Fruit fly (Drosophila melanogaster): ENCODE results near the gene RhoGAP71E.

The RhoGAP71E gene

DNA sequence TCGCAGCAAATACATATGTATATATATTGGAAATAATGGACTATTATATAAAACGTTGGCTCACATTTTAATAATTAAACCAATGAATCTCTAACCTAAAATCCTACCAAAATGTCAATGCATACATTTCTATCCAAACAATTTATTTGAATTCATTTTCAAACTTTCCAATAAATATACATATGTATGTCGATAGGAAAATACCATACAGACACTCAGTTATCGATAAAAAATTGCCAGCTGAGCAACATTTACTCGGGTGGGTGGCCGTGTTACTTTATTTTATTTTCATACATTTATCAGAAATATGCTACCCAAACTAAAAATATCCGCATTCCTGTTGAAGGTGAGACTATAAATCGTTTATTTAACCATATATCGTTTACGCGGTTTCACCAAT is 12.3 kb upstream of the RhoGAP71E start, which contains the start of gene Ufsp2 (continued):
- TF ChIP-seq sna (GFP tag; IDR thresholded peaks at IDR 0.05; ENCODE audit: partially characterized antibody), result 0 out of 2 replicates have a peak, but pooled peaks have one; percentile 23
- peak; percentile 24 for TF ChIP-seq stwl (tag; optimal IDR thresholded peaks at IDR 0.05)
- peak; percentile 26 for TF ChIP-seq CG2116 (GFP tag; optimal IDR thresholded peaks at IDR 0.05)
- TF ChIP-seq BEAF-32 (GFP tag; optimal IDR thresholded peaks at IDR 0.05), result peak; percentile 15
- TF ChIP-seq zen2 (GFP tag; IDR thresholded peaks at IDR 0.05; ENCODE audit: partially characterized antibody), result 0 out of 3 replicates have a peak, but pooled peaks have one; percentile 48
- no peak for TF ChIP-seq ara (GFP tag; IDR thresholded peaks at IDR 0.05)
- no peak for TF ChIP-seq CG9215 (GFP tag; IDR thresholded peaks at IDR 0.05)
- no peak for TF ChIP-seq GATAe (GFP tag; conservative IDR thresholded peaks at IDR 0.05)
- peak; percentile 41; the same call in 1 of the 2 replicates for TF ChIP-seq Scr (GFP tag; IDR thresholded peaks at IDR 0.05; ENCODE audit: partially characterized antibody)
- no peak for TF ChIP-seq CG17385 (GFP tag; optimal IDR thresholded peaks at IDR 0.05)
- TF ChIP-seq CG8924 (tag; optimal IDR thresholded peaks at IDR 0.05), result no peak
- TF ChIP-seq E2f2 (GFP tag; IDR thresholded peaks at IDR 0.05), result peak; percentile 58; the same call in 1 of the 2 replicates
- TF ChIP-seq Max (GFP tag; optimal IDR thresholded peaks at IDR 0.05), result no peak
- no peak for TF ChIP-seq Hr78 (GFP tag; optimal IDR thresholded peaks at IDR 0.05)
- no peak for TF ChIP-seq Dbx (GFP tag; IDR thresholded peaks at IDR 0.05)
- TF ChIP-seq crp (GFP tag; optimal IDR thresholded peaks at IDR 0.05), result peak in 1 of 2 experiments; percentile 69

DNA sequence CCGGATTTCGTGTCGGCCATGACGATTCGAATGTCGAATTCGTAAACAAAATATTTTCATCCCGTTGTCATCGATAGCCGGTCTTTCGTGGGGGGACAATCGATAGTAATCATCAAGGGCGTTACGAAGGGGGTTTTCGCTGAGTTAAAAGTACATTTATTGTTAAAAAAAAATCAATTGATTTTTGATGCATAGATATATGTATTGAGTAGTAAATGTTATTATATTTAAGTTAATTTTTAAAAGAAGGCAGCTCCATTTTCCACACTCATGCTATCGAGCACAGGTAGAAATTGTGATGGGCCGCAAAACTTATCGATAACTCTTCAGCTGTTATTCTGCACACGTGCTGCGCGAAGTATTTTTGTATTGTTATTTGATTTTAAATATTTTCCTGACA is 8.2 kb upstream of the RhoGAP71E start, which contains the start of the genes mrn and CG12301:
Gene mrn (minus strand): TSS at position 51 of the 400 bp plus-strand sequence.
Gene CG12301 (plus strand): TSS at position 314 of the 400 bp plus-strand sequence.
- TF ChIP-seq CG7357 (GFP tag; IDR thresholded peaks at IDR 0.05), result peak; percentile 86
- peak; percentile 43 for TF ChIP-seq CG6683 (GFP tag; optimal IDR thresholded peaks at IDR 0.05)
- no peak for TF ChIP-seq Lpt (GFP tag; optimal IDR thresholded peaks at IDR 0.05)
- TF ChIP-seq shn (GFP tag; optimal IDR thresholded peaks at IDR 0.05), result peak; percentile 25
- TF ChIP-seq E2f1 (GFP tag; IDR thresholded peaks at IDR 0.05), result peak; percentile 91
- peak; percentile 47; the same call in 2 of the 3 replicates for TF ChIP-seq otp (GFP tag; IDR thresholded peaks at IDR 0.05)
- peak; percentile 44 for TF ChIP-seq CG18011 (GFP tag; optimal IDR thresholded peaks at IDR 0.05)
- TF ChIP-seq CG11723 (GFP tag; optimal IDR thresholded peaks at IDR 0.05), result no peak
- TF ChIP-seq CG10462 (GFP tag; optimal IDR thresholded peaks at IDR 0.05), result peak; percentile 34
- no peak for TF ChIP-seq sima (GFP tag; optimal IDR thresholded peaks at IDR 0.05)
- TF ChIP-seq CG8924 (tag; optimal IDR thresholded peaks at IDR 0.05), result peak; percentile 66
- peak; percentile 56; the same call in 1 of the 2 replicates for TF ChIP-seq CG17328 (GFP tag; IDR thresholded peaks at IDR 0.05)
- TF ChIP-seq BEAF-32 (GFP tag; optimal IDR thresholded peaks at IDR 0.05), result peak; percentile 97
- peak; percentile 89 for TF ChIP-seq phol (tag; optimal IDR thresholded peaks at IDR 0.05)
- TF ChIP-seq unpg (GFP tag; optimal IDR thresholded peaks at IDR 0.05), result no peak
- peak; percentile 51 for TF ChIP-seq CG17802 (tag; optimal IDR thresholded peaks at IDR 0.05)
- TF ChIP-seq p53 (GFP tag; optimal IDR thresholded peaks at IDR 0.05), result no peak
- peak; percentile 90 for TF ChIP-seq Rx (GFP tag; IDR thresholded peaks at IDR 0.05)
- no peak for TF ChIP-seq CG8478 (optimal IDR thresholded peaks at IDR 0.05)
- TF ChIP-seq CG5953 (GFP tag; IDR thresholded peaks at IDR 0.05), result 0 out of 2 replicates have a peak, but pooled peaks have one; percentile 31
- TF ChIP-seq croc (GFP tag; conservative IDR thresholded peaks at IDR 0.05), result peak; percentile 76
- TF ChIP-seq row (GFP tag; IDR thresholded peaks at IDR 0.05), result peak; percentile 96
- peak; percentile 49 for TF ChIP-seq gcm2 (GFP tag; optimal IDR thresholded peaks at IDR 0.05)
- TF ChIP-seq CG15479 (GFP tag; optimal IDR thresholded peaks at IDR 0.05), result no peak
- TF ChIP-seq vnd (GFP tag; IDR thresholded peaks at IDR 0.05; ENCODE audit: partially characterized antibody), result peak; percentile 92
- TF ChIP-seq CG13424 (tag; optimal IDR thresholded peaks at IDR 0.05), result peak; percentile 72
- TF ChIP-seq CG17612 (GFP tag; IDR thresholded peaks at IDR 0.05), result peak; percentile 83
- no peak for TF ChIP-seq bcd (GFP tag; optimal IDR thresholded peaks at IDR 0.05)
- no peak for TF ChIP-seq CG12071 (GFP tag; optimal IDR thresholded peaks at IDR 0.05)
- peak; percentile 50 for TF ChIP-seq fd3F (GFP tag; optimal IDR thresholded peaks at IDR 0.05)
- TF ChIP-seq CG3995 (GFP tag; optimal IDR thresholded peaks at IDR 0.05), result peak; percentile 68
- no peak for TF ChIP-seq pb (GFP tag; optimal IDR thresholded peaks at IDR 0.05)
- peak; percentile 79 for TF ChIP-seq vfl (GFP tag; optimal IDR thresholded peaks at IDR 0.05)
- TF ChIP-seq pan (optimal IDR thresholded peaks at IDR 0.05), result no peak
- TF ChIP-seq pan (GFP tag; optimal IDR thresholded peaks at IDR 0.05 in 1 of 2, IDR thresholded peaks at IDR 0.05 in 1 of 2), result peak in 1 of 2 experiments; percentile 96
- TF ChIP-seq tup (GFP tag; optimal IDR thresholded peaks at IDR 0.05), result peak; percentile 49

Data from whole organism, embryonic.